Fruit fly (Drosophila melanogaster): ENCODE results near the gene Alg1.

The Alg1 gene

DNA sequence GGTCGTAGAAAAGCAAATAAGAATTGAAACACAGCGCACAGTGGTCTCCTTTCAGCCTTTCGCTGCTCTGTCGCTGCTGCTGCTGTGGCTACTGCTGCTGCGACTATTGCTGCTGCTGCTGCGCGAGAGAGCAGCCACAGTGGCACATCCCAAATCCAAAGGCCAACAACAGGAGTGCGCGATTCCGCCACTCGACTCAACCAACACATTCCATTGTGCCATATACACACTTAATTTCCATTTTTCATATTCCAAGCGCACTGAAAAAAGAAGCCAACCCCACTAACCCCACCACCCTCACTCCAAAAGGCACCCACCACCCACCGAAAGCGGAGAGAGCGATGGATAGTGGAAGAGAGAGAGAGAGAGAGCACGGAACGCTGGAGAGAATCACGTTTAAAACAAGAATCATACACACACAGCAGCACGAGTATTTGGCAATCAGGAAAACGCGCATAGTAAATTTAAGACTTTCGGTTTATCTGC is 34.8 kb downstream of the Alg1 start (continued):
- TF ChIP-seq bcd (GFP tag; optimal IDR thresholded peaks at IDR 0.05) = no peak
- no peak for TF ChIP-seq MTF-1 (GFP tag; optimal IDR thresholded peaks at IDR 0.05; ENCODE audit: borderline replicate concordance)
- no peak for TF ChIP-seq CG18619 (GFP tag; optimal IDR thresholded peaks at IDR 0.05)
- TF ChIP-seq Rfx (GFP tag; IDR thresholded peaks at IDR 0.05) = peak; percentile 33; the same call in 1 of the 2 replicates
- peak; percentile 5 for TF ChIP-seq CG10543 (GFP tag; optimal IDR thresholded peaks at IDR 0.05)
- TF ChIP-seq z (GFP tag; IDR thresholded peaks at IDR 0.05) = peak; percentile 69; the same call in 2 of the 3 replicates
- no peak for TF ChIP-seq lov (optimal IDR thresholded peaks at IDR 0.05)
- TF ChIP-seq lov (GFP tag; IDR thresholded peaks at IDR 0.05) = no peak
- no peak for TF ChIP-seq CrebB (tag; optimal IDR thresholded peaks at IDR 0.05)
- TF ChIP-seq ara (GFP tag; IDR thresholded peaks at IDR 0.05) = no peak
- TF ChIP-seq slbo (GFP tag; IDR thresholded peaks at IDR 0.05) = peak; percentile 4; the same call in 1 of the 2 replicates
- TF ChIP-seq Med (GFP tag) = peak; percentile 61
- no peak for TF ChIP-seq gro (GFP tag; optimal IDR thresholded peaks at IDR 0.05)
- no peak for TF ChIP-seq CG18262 (tag; optimal IDR thresholded peaks at IDR 0.05)
- no peak for TF ChIP-seq slou (GFP tag; optimal IDR thresholded peaks at IDR 0.05)
- no peak for TF ChIP-seq pita (GFP tag; optimal IDR thresholded peaks at IDR 0.05)
- TF ChIP-seq CG8388 (GFP tag; optimal IDR thresholded peaks at IDR 0.05) = no peak
- TF ChIP-seq Jarid2 (GFP tag; optimal IDR thresholded peaks at IDR 0.05) = no peak
- TF ChIP-seq bbx (GFP tag; IDR thresholded peaks at IDR 0.05; ENCODE audit: partially characterized antibody) = peak; percentile 34; the same call in 1 of the 2 replicates
- TF ChIP-seq gfzf (GFP tag; optimal IDR thresholded peaks at IDR 0.05) = no peak
- TF ChIP-seq CG6175 (GFP tag; IDR thresholded peaks at IDR 0.05) = 0 out of 3 replicates have a peak, but pooled peaks have one; percentile 57
- no peak for TF ChIP-seq vvl (GFP tag; IDR thresholded peaks at IDR 0.05)
- TF ChIP-seq gem (tag; optimal IDR thresholded peaks at IDR 0.05) = no peak
- no peak for TF ChIP-seq gsb (GFP tag; IDR thresholded peaks at IDR 0.05)
- TF ChIP-seq btn (GFP tag; optimal IDR thresholded peaks at IDR 0.05) = no peak
- TF ChIP-seq chif (GFP tag; optimal IDR thresholded peaks at IDR 0.05) = no peak
- TF ChIP-seq stc (GFP tag; IDR thresholded peaks at IDR 0.05) = no peak
- TF ChIP-seq tll (GFP tag; optimal IDR thresholded peaks at IDR 0.05) = no peak
- TF ChIP-seq trem (tag; optimal IDR thresholded peaks at IDR 0.05) = no peak
- peak; percentile 88 for TF ChIP-seq sd (tag; optimal IDR thresholded peaks at IDR 0.05)
- no peak for TF ChIP-seq CG7839 (tag; optimal IDR thresholded peaks at IDR 0.05)
- no peak for TF ChIP-seq CG12744 (GFP tag; optimal IDR thresholded peaks at IDR 0.05)
- TF ChIP-seq CG18599 (GFP tag; optimal IDR thresholded peaks at IDR 0.05) = peak; percentile 13
- TF ChIP-seq Blimp-1 (GFP tag; optimal IDR thresholded peaks at IDR 0.05) = no peak
- TF ChIP-seq Dref (GFP tag; IDR thresholded peaks at IDR 0.05) = no peak
- TF ChIP-seq ewg (GFP tag; optimal IDR thresholded peaks at IDR 0.05) = peak; percentile 25
- TF ChIP-seq CG32767 (GFP tag; IDR thresholded peaks at IDR 0.05) = peak; percentile 50; the same call in 1 of the 2 replicates
- no peak for TF ChIP-seq tna (GFP tag; IDR thresholded peaks at IDR 0.05; ENCODE audit: partially characterized antibody)
- TF ChIP-seq abd-A (tag; optimal IDR thresholded peaks at IDR 0.05) = peak; percentile 92
- peak; percentile 86 for TF ChIP-seq Adf1 (GFP tag; IDR thresholded peaks at IDR 0.05)
- TF ChIP-seq ranshi (GFP tag; IDR thresholded peaks at IDR 0.05) = 0 out of 2 replicates have a peak, but pooled peaks have one; percentile 6
- TF ChIP-seq CG7928 (GFP tag; optimal IDR thresholded peaks at IDR 0.05) = no peak
- TF ChIP-seq nerfin-2 (GFP tag; IDR thresholded peaks at IDR 0.05; ENCODE audit: partially characterized antibody) = 0 out of 2 replicates have a peak, but pooled peaks have one; percentile 11
- TF ChIP-seq pnt (GFP tag; optimal IDR thresholded peaks at IDR 0.05) = no peak
- peak; percentile 26; the same call in 1 of the 3 replicates for TF ChIP-seq row (GFP tag; IDR thresholded peaks at IDR 0.05)
- TF ChIP-seq Hey (tag; optimal IDR thresholded peaks at IDR 0.05) = no peak
